Worm (Caenorhabditis elegans): ENCODE results near the gene F07C4.6.

ce11 chrV:7647147-7647546, 20.5 kb downstream of the F07C4.6 start:
- TF ChIP-seq fos-1 (tag; optimal IDR thresholded peaks at IDR 0.05) (no peak), ZK546.5 (tag; optimal IDR thresholded peaks at IDR 0.05) (no peak), lin-15B (tag; optimal IDR thresholded peaks at IDR 0.05) (no peak), ceh-16 (tag; optimal IDR thresholded peaks at IDR 0.05) (no peak), tbx-2 (tag; optimal IDR thresholded peaks at IDR 0.05) (no peak), nfya-1 (tag; optimal IDR thresholded peaks at IDR 0.05; ENCODE audit: insufficient read depth) (no peak), elt-3 (tag; optimal IDR thresholded peaks at IDR 0.05) (no peak), ama-1 (optimal IDR thresholded peaks at IDR 0.05) (no peak), nhr-237 (tag; optimal IDR thresholded peaks at IDR 0.05) (no peak), mdl-1 (tag; optimal IDR thresholded peaks at IDR 0.05) (no peak), nhr-11 (tag; optimal IDR thresholded peaks at IDR 0.05) (no peak), ztf-11 (tag; optimal IDR thresholded peaks at IDR 0.05) (no peak)

Data from whole organism, L3 larva.